Worm (Caenorhabditis elegans) whole organism, L4 larva: ENCODE measurements around the gene ZK971.1.
A peak's percentile ranks its signal among the peaks of the same experiment; 100 is the strongest.

ENCODE experiments used
- D1046.2 ChIP-seq: fragments of 200-800 bp; sonication (Bioruptor generic); IDR thresholded peaks from 2 replicates; pipeline ENCODE4 v1.3.6; 2022; ENCODE audit warnings: missing genetic modification characterization, missing compliant biosample characterization
- F49E8.2 ChIP-seq: sonication (generic microtip); optimal IDR thresholded peaks from 2 replicates; lab custom pipeline; 2016; ENCODE audit warnings: missing compliant biosample characterization, mild to moderate bottlenecking, missing genetic modification characterization, borderline replicate concordance
- ZK546.5 ChIP-seq, 2 experiments: sonication (generic microtip); optimal IDR thresholded peaks; 2 replicates each; lab custom pipeline; 2017; ENCODE audit warnings: missing biosample characterization in 2 of 2, missing genetic modification characterization in 2 of 2
- ama-1 ChIP-seq: fragments of 150-350 bp; optimal IDR thresholded peaks from 2 replicates; lab custom pipeline; 2014; ENCODE audit warnings: inconsistent platforms, mixed read lengths
- lin-39 ChIP-seq: fragments of 150-350 bp; optimal IDR thresholded peaks from 2 replicates; lab custom pipeline; 2014; ENCODE audit warnings: missing biosample characterization, missing genetic modification reagents, missing genetic modification characterization
- lir-3 ChIP-seq: sonication (generic microtip); optimal IDR thresholded peaks from 2 replicates; lab custom pipeline; 2016; ENCODE audit warnings: mild to moderate bottlenecking, missing genetic modification characterization, missing compliant biosample characterization
- mdl-1 ChIP-seq, 2 experiments: fragments of 150-350 bp in 1 of 2; sonication (generic microtip) in 1 of 2; optimal IDR thresholded peaks; 2 replicates each; lab custom pipeline; 2014 to 2017; ENCODE audit warnings: missing biosample characterization in 2 of 2, missing genetic modification characterization in 2 of 2
- mxl-3 ChIP-seq: fragments of 200-800 bp; sonication (Bioruptor generic); optimal IDR thresholded peaks from 2 replicates; lab custom pipeline; 2018; ENCODE audit warnings: mild to moderate bottlenecking, missing genetic modification characterization, missing compliant biosample characterization
- nhr-237 ChIP-seq: sonication (generic microtip); optimal IDR thresholded peaks from 2 replicates; lab custom pipeline; 2017; ENCODE audit warnings: missing biosample characterization, missing genetic modification characterization
- nhr-28 ChIP-seq: fragments of 150-350 bp; optimal IDR thresholded peaks from 2 replicates; lab custom pipeline; 2014; ENCODE audit warnings: missing biosample characterization, missing genetic modification characterization
- nhr-76 ChIP-seq: fragments of 150-350 bp; optimal IDR thresholded peaks from 2 replicates; lab custom pipeline; 2014; ENCODE audit warnings: missing biosample characterization, missing genetic modification characterization
- snpc-1.2 ChIP-seq: fragments of 200-800 bp; sonication (Bioruptor generic); IDR thresholded peaks from 2 replicates; pipeline ENCODE4 v1.3.6; 2022; ENCODE audit warnings: missing genetic modification reagents, missing genetic modification characterization, missing compliant biosample characterization
- unc-62 ChIP-seq, 3 experiments: fragments of 150-350 bp in 1 of 3; sonication (generic microtip); optimal IDR thresholded peaks in 2 of 3; peaks in 1 of 3; 1 replicate in 1 of 3; 2 replicates in 2 of 3; lab custom pipeline; 2014 to 2017; ENCODE audit warnings: missing biosample characterization in 3 of 3, missing genetic modification characterization in 3 of 3, missing genetic modification reagents in 3 of 3, missing genotype in 1 of 3
- ztf-7 ChIP-seq: fragments of 150-350 bp; optimal IDR thresholded peaks from 2 replicates; lab custom pipeline; 2014; ENCODE audit warnings: missing biosample characterization, missing genetic modification characterization

DNA sequence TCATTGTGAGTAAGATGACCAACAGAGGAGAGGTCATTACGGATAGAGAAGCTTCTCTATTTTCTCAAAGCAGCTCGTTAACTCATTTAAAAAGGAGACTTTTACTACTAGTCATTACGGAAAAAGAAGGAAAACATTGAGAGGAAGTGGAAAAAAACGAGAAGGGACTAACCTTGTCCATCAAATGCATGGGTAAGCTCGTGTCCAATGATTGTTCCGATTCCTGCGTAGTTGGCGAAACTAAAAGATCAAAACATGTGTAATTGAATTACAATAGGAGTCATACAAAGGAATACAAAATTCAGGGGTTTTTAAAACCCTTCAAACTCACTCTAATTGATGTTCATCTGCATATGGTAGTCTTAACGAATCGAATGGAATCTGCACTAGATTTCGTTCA is 5.5 kb upstream of the ZK971.1 start:
- TF ChIP-seq D1046.2 (no peak), ama-1 (lab: Kevin White, UChicago) (no peak), snpc-1.2 (no peak), nhr-28 (tag; lab: Kevin White, UChicago) (no peak), unc-62 (GFP tag; optimal IDR thresholded peaks at IDR 0.05 in 1 of 2; lab: Kevin White, UChicago) (peak in 1 of 2 experiments; percentile 98), unc-62 (tag; optimal IDR thresholded peaks at IDR 0.05; lab: Kevin White, UChicago) (no peak), mxl-3 (GFP tag; lab: Kevin White, UChicago) (no peak), lir-3 (tag; lab: Kevin White, UChicago) (no peak), ZK546.5 (tag; optimal IDR thresholded peaks at IDR 0.05; lab: Kevin White, UChicago) (no peak), lin-39 (tag; lab: Kevin White, UChicago) (no peak), nhr-76 (tag; lab: Kevin White, UChicago) (no peak), nhr-237 (tag; lab: Kevin White, UChicago) (no peak), F49E8.2 (tag; lab: Kevin White, UChicago) (no peak), mdl-1 (tag; optimal IDR thresholded peaks at IDR 0.05; lab: Kevin White, UChicago) (no peak), ztf-7 (tag; lab: Kevin White, UChicago) (no peak)
